Fruit fly (Drosophila melanogaster): ENCODE results near the gene CG10467.
A peak's percentile ranks its signal among the peaks of the same experiment; 100 is the strongest.

CG10467 gene

dm6 chr3L:6074975-6075692 is 19.4 kb downstream of the CG10467 start, which contains the start of the genes CG13295 and CG6610 (continued):
- peak; percentile 46 for TF ChIP-seq cyc (GFP tag; optimal IDR thresholded peaks at IDR 0.05)
- TF ChIP-seq Lpt (GFP tag; optimal IDR thresholded peaks at IDR 0.05): no peak
- no peak for TF ChIP-seq fd85E (GFP tag; optimal IDR thresholded peaks at IDR 0.05)
- no peak for TF ChIP-seq CG4318 (GFP tag; optimal IDR thresholded peaks at IDR 0.05)
- TF ChIP-seq salr (GFP tag; optimal IDR thresholded peaks at IDR 0.05): peak in 1 of 2 experiments; percentile 3
- no peak for TF ChIP-seq Hr38 (GFP tag; optimal IDR thresholded peaks at IDR 0.05)
- peak; percentile 7 for TF ChIP-seq Sox15 (GFP tag; optimal IDR thresholded peaks at IDR 0.05)
- no peak for TF ChIP-seq CG8119 (GFP tag; IDR thresholded peaks at IDR 0.05)
- TF ChIP-seq acj6 (GFP tag; optimal IDR thresholded peaks at IDR 0.05): peak; percentile 26
- peak; percentile 23 for TF ChIP-seq CG6808 (GFP tag; optimal IDR thresholded peaks at IDR 0.05)

- TF ChIP-seq CG8632 (GFP tag; optimal IDR thresholded peaks at IDR 0.05) (no peak), Hr39 (GFP tag; optimal IDR thresholded peaks at IDR 0.05) (peak; percentile 65), Hr4 (GFP tag; optimal IDR thresholded peaks at IDR 0.05) (no peak), CG1621 (tag; optimal IDR thresholded peaks at IDR 0.05) (no peak), fd85E (GFP tag; optimal IDR thresholded peaks at IDR 0.05) (no peak), CG10631 (GFP tag; optimal IDR thresholded peaks at IDR 0.05) (peak; percentile 6), CG6163 (GFP tag; IDR thresholded peaks at IDR 0.05) (peak; percentile 70), CG11762 (GFP tag; optimal IDR thresholded peaks at IDR 0.05; ENCODE audit: insufficient read depth) (no peak), fkh (GFP tag; optimal IDR thresholded peaks at IDR 0.05) (no peak), CG3919 (GFP tag; optimal IDR thresholded peaks at IDR 0.05) (peak; percentile 58), CG8119 (GFP tag; IDR thresholded peaks at IDR 0.05) (no peak), CG31627 (GFP tag; optimal IDR thresholded peaks at IDR 0.05) (peak; percentile 55), CG11294 (GFP tag; IDR thresholded peaks at IDR 0.05) (no peak), CG10669 (GFP tag; optimal IDR thresholded peaks at IDR 0.05) (peak; percentile 42), CG3032 (tag; optimal IDR thresholded peaks at IDR 0.05) (no peak), CG6792 (GFP tag; optimal IDR thresholded peaks at IDR 0.05) (no peak), CG9139 (GFP tag; optimal IDR thresholded peaks at IDR 0.05) (no peak), eg (GFP tag; IDR thresholded peaks at IDR 0.05) (peak; percentile 50; the same call in 2 of the 3 replicates), cyc (GFP tag; optimal IDR thresholded peaks at IDR 0.05) (peak; percentile 73), CG32006 (GFP tag; optimal IDR thresholded peaks at IDR 0.05) (no peak), CG7368 (GFP tag; optimal IDR thresholded peaks at IDR 0.05) (peak; percentile 13), lz (GFP tag; optimal IDR thresholded peaks at IDR 0.05) (peak; percentile 68), acj6 (GFP tag; optimal IDR thresholded peaks at IDR 0.05) (peak; percentile 40), CG6854 (GFP tag; optimal IDR thresholded peaks at IDR 0.05) (peak; percentile 21), CG15336 (GFP tag; IDR thresholded peaks at IDR 0.05) (no peak), CG11902 (GFP tag; optimal IDR thresholded peaks at IDR 0.05) (peak; percentile 66), Ets96B (tag; optimal IDR thresholded peaks at IDR 0.05) (no peak), Gug (GFP tag; IDR thresholded peaks at IDR 0.05) (no peak; the same call in 1 of the 2 replicates), achi (GFP tag; optimal IDR thresholded peaks at IDR 0.05) (peak; percentile 25), pdm3 (GFP tag; optimal IDR thresholded peaks at IDR 0.05) (no peak), Sox14 (GFP tag; optimal IDR thresholded peaks at IDR 0.05) (no peak), dsx (GFP tag; optimal IDR thresholded peaks at IDR 0.05; ENCODE audit: poor library complexity, severe bottlenecking) (no peak), CG8319 (GFP tag; optimal IDR thresholded peaks at IDR 0.05) (peak; percentile 43), ss (GFP tag; optimal IDR thresholded peaks at IDR 0.05) (no peak), OdsH (GFP tag; optimal IDR thresholded peaks at IDR 0.05) (peak; percentile 59), Eip93F (GFP tag; optimal IDR thresholded peaks at IDR 0.05) (no peak), Lpt (GFP tag; optimal IDR thresholded peaks at IDR 0.05) (no peak), Ets21C (GFP tag; optimal IDR thresholded peaks at IDR 0.05) (no peak), esn (GFP tag; optimal IDR thresholded peaks at IDR 0.05) (peak; percentile 53), Eip75B (GFP tag; optimal IDR thresholded peaks at IDR 0.05) (peak; percentile 17), Sox15 (GFP tag; optimal IDR thresholded peaks at IDR 0.05) (peak; percentile 41), Met (GFP tag; optimal IDR thresholded peaks at IDR 0.05) (peak; percentile 44), net (GFP tag; optimal IDR thresholded peaks at IDR 0.05) (peak; percentile 5)
Observed at dm6 chr3L:6071454-6072189, 22.9 kb downstream of the CG10467 start, which contains the start of gene CG6602. Gene CG6602 (plus strand): TSS chr3L:6072139.

Data from whole organism, prepupa.